Fruit fly (Drosophila melanogaster) whole organism, embryonic: ENCODE measurements around the gene slpr.

Experiments
- B-H2 ChIP-seq: fragments of 200-800 bp; sonication (Bioruptor generic); optimal IDR thresholded peaks from 2 replicates; lab custom pipeline; 2018; ENCODE audit warnings: missing biosample characterization, mild to moderate bottlenecking, missing genetic modification characterization
- BEAF-32 ChIP-seq: fragments of 200-800 bp; sonication (Bioruptor generic); optimal IDR thresholded peaks from 3 replicates; lab custom pipeline; 2017; ENCODE audit warnings: missing biosample characterization, missing genetic modification characterization, mild to moderate bottlenecking, moderate library complexity, missing genetic modification reagents
- CG10209 ChIP-seq: fragments of 200-800 bp; sonication (Bioruptor generic); optimal IDR thresholded peaks from 3 replicates; lab custom pipeline; 2017; ENCODE audit warnings: missing biosample characterization, mild to moderate bottlenecking, missing genetic modification characterization, missing genetic modification reagents
- CG10366 ChIP-seq: fragments of 200-800 bp; sonication (Bioruptor generic); IDR thresholded peaks from 2 replicates; pipeline ENCODE4 v1.3.6; 2022; ENCODE audit warnings: missing biosample characterization, missing genetic modification characterization
- CG14965 ChIP-seq: fragments of 200-800 bp; sonication (Bioruptor generic); optimal IDR thresholded peaks from 2 replicates; lab custom pipeline; 2016; ENCODE audit warnings: missing biosample characterization, missing genetic modification characterization, borderline replicate concordance
- CG15073 ChIP-seq: fragments of 200-800 bp; sonication (Bioruptor generic); optimal IDR thresholded peaks from 2 replicates; lab custom pipeline; 2016; ENCODE audit warnings: missing biosample characterization, missing genetic modification characterization
- CG15601 ChIP-seq: fragments of 200-800 bp; sonication (Bioruptor generic); optimal IDR thresholded peaks from 3 replicates; lab custom pipeline; 2019; ENCODE audit warnings: missing biosample characterization, mild to moderate bottlenecking, missing genetic modification characterization, moderate library complexity
- CG1647 ChIP-seq: fragments of 200-800 bp; sonication (Bioruptor generic); optimal IDR thresholded peaks from 3 replicates; lab custom pipeline; 2016; ENCODE audit warnings: missing biosample characterization, missing genetic modification characterization
- CG17361 ChIP-seq: fragments of 200-800 bp; sonication (Bioruptor generic); IDR thresholded peaks from 3 replicates; pipeline ENCODE4 v1.3.6; 2022; ENCODE audit warnings: missing biosample characterization, missing genetic modification characterization
- CG1832 ChIP-seq: fragments of 200-800 bp; sonication (Bioruptor generic); optimal IDR thresholded peaks from 2 replicates; lab custom pipeline; 2017; ENCODE audit warnings: missing biosample characterization, mild to moderate bottlenecking, missing genetic modification characterization, inconsistent platforms
- CG18599 ChIP-seq: fragments of 200-800 bp; sonication (Bioruptor generic); optimal IDR thresholded peaks from 3 replicates; lab custom pipeline; 2017; ENCODE audit warnings: missing biosample characterization, missing genetic modification characterization, mild to moderate bottlenecking, moderate library complexity, missing genetic modification reagents
- CG30020 ChIP-seq: fragments of 200-800 bp; optimal IDR thresholded peaks from 2 replicates; lab custom pipeline; 2019; ENCODE audit warnings: missing biosample characterization, mild to moderate bottlenecking, missing genetic modification characterization, moderate library complexity
- CG31441 ChIP-seq: fragments of 200-800 bp; sonication (Bioruptor generic); IDR thresholded peaks from 2 replicates; pipeline ENCODE4 v1.3.6; 2022; ENCODE audit warnings: missing biosample characterization, missing genetic modification characterization
- CG32532 ChIP-seq: fragments of 200-800 bp; sonication (Bioruptor generic); IDR thresholded peaks from 2 replicates; pipeline ENCODE4 v1.3.6; 2022; ENCODE audit warnings: missing biosample characterization, missing genetic modification characterization
- CG3847 ChIP-seq: fragments of 200-800 bp; sonication (Bioruptor generic); IDR thresholded peaks from 2 replicates; pipeline ENCODE4 v1.3.6; 2022; ENCODE audit warnings: missing biosample characterization, missing genetic modification characterization
- CG6791 ChIP-seq: fragments of 200-800 bp; sonication (Bioruptor generic); IDR thresholded peaks from 3 replicates; pipeline ENCODE4 v1.3.6; 2022; ENCODE audit warnings: missing biosample characterization, missing genetic modification characterization; ENCODE audit not compliant: partially characterized antibody
- CG7786 ChIP-seq: fragments of 200-800 bp; sonication (Bioruptor generic); optimal IDR thresholded peaks from 2 replicates; lab custom pipeline; 2016; ENCODE audit warnings: missing biosample characterization, missing genetic modification characterization
- CG7928 ChIP-seq: fragments of 200-800 bp; sonication (Bioruptor generic); optimal IDR thresholded peaks from 2 replicates; lab custom pipeline; 2017; ENCODE audit warnings: missing biosample characterization, mild to moderate bottlenecking, missing genetic modification characterization
- CG8290 ChIP-seq, 3 experiments: fragments of 200-800 bp; sonication (Bioruptor generic); optimal IDR thresholded peaks; 2 replicates each; lab custom pipeline; 2016 to 2019; ENCODE audit warnings: missing biosample characterization in 3 of 3, missing genetic modification characterization in 3 of 3, mild to moderate bottlenecking in 2 of 3, moderate library complexity in 1 of 3
- Camta ChIP-seq: fragments of 200-800 bp; sonication (Bioruptor generic); optimal IDR thresholded peaks from 2 replicates; lab custom pipeline; 2016; ENCODE audit warnings: missing biosample characterization, missing genetic modification characterization
- CoRest ChIP-seq: fragments of 200-800 bp; sonication (Bioruptor generic); optimal IDR thresholded peaks from 3 replicates; lab custom pipeline; 2018; ENCODE audit warnings: missing biosample characterization, mild to moderate bottlenecking, missing genetic modification characterization, moderate library complexity
- Doc2 ChIP-seq: fragments of 200-800 bp; sonication (Bioruptor generic); IDR thresholded peaks from 2 replicates; pipeline ENCODE4 v1.3.6; 2022; ENCODE audit warnings: missing biosample characterization, missing genetic modification characterization
- H15 ChIP-seq: fragments of 200-800 bp; sonication (Bioruptor generic); IDR thresholded peaks from 3 replicates; pipeline ENCODE4 v1.3.6; 2022; ENCODE audit warnings: missing biosample characterization, missing genetic modification characterization
- Hand ChIP-seq: fragments of 200-800 bp; sonication (Bioruptor generic); optimal IDR thresholded peaks from 2 replicates; lab custom pipeline; 2017; ENCODE audit warnings: mild to moderate bottlenecking, missing biosample characterization, missing genetic modification reagents, missing genetic modification characterization
- Hr3 ChIP-seq: fragments of 200-800 bp; sonication (Bioruptor generic); optimal IDR thresholded peaks from 3 replicates; lab custom pipeline; 2016; ENCODE audit warnings: missing biosample characterization, missing genetic modification characterization
- Mad ChIP-seq: fragments of 200-800 bp; sonication (Bioruptor generic); optimal IDR thresholded peaks from 2 replicates; lab custom pipeline; 2016; ENCODE audit warnings: missing biosample characterization, missing genetic modification characterization
- Nf-YC ChIP-seq: fragments of 200-800 bp; optimal IDR thresholded peaks from 3 replicates; lab custom pipeline; 2019; ENCODE audit warnings: missing biosample characterization, mild to moderate bottlenecking, missing genetic modification characterization, moderate library complexity
- Oaz ChIP-seq: fragments of 200-800 bp; sonication (Bioruptor generic); IDR thresholded peaks from 2 replicates; pipeline ENCODE4 v1.3.6; 2022; ENCODE audit warnings: missing biosample characterization, missing genetic modification characterization
- Opbp ChIP-seq: fragments of 200-800 bp; sonication (Bioruptor generic); IDR thresholded peaks from 3 replicates; pipeline ENCODE4 v1.3.6; 2022; ENCODE audit warnings: missing biosample characterization, missing genetic modification characterization; ENCODE audit not compliant: partially characterized antibody
- Sry-δ ChIP-seq: fragments of 200-800 bp; sonication (Bioruptor generic); optimal IDR thresholded peaks from 2 replicates; lab custom pipeline; 2016; ENCODE audit warnings: missing biosample characterization, missing genetic modification characterization
- az2 ChIP-seq: fragments of 200-800 bp; sonication (Bioruptor generic); optimal IDR thresholded peaks from 3 replicates; lab custom pipeline; 2016; ENCODE audit warnings: missing biosample characterization, missing genetic modification characterization
- cato ChIP-seq: fragments of 200-800 bp; sonication (Bioruptor generic); optimal IDR thresholded peaks from 2 replicates; lab custom pipeline; 2016; ENCODE audit warnings: missing biosample characterization, missing genetic modification characterization, borderline replicate concordance
- disco-r ChIP-seq: fragments of 200-800 bp; sonication (Bioruptor generic); optimal IDR thresholded peaks from 2 replicates; lab custom pipeline; 2016; ENCODE audit warnings: missing biosample characterization, missing genetic modification characterization
- dm ChIP-seq: fragments of 200-800 bp; sonication (Bioruptor generic); optimal IDR thresholded peaks from 3 replicates; lab custom pipeline; 2016; ENCODE audit warnings: missing biosample characterization, missing genetic modification characterization
- dysf ChIP-seq: fragments of 200-800 bp; sonication (Bioruptor generic); IDR thresholded peaks from 3 replicates; pipeline ENCODE4 v1.3.6; 2022; ENCODE audit warnings: missing biosample characterization, missing genetic modification characterization
- fd96Cb ChIP-seq: fragments of 200-800 bp; sonication (Bioruptor generic); optimal IDR thresholded peaks from 2 replicates; lab custom pipeline; 2018; ENCODE audit warnings: missing biosample characterization, mild to moderate bottlenecking, missing genetic modification characterization, moderate library complexity
- gem ChIP-seq: fragments of 200-800 bp; sonication (Bioruptor generic); optimal IDR thresholded peaks from 2 replicates; lab custom pipeline; 2019; ENCODE audit warnings: missing biosample characterization, mild to moderate bottlenecking, missing genetic modification characterization, moderate library complexity
- lmd ChIP-seq: fragments of 200-800 bp; sonication (Bioruptor generic); IDR thresholded peaks from 2 replicates; pipeline ENCODE4 v1.3.6; 2022; ENCODE audit warnings: missing biosample characterization, missing genetic modification characterization
- mam ChIP-seq: fragments of 200-800 bp; sonication (Bioruptor generic); optimal IDR thresholded peaks from 3 replicates; lab custom pipeline; 2016; ENCODE audit warnings: missing biosample characterization, missing genetic modification characterization
- mld ChIP-seq: fragments of 200-800 bp; sonication (Bioruptor generic); IDR thresholded peaks from 3 replicates; pipeline ENCODE4 v1.3.6; 2022; ENCODE audit warnings: missing biosample characterization, missing genetic modification characterization; ENCODE audit not compliant: partially characterized antibody
- onecut ChIP-seq: fragments of 200-800 bp; sonication (Bioruptor generic); IDR thresholded peaks from 2 replicates; pipeline ENCODE4 v1.3.6; 2022; ENCODE audit warnings: missing biosample characterization, missing genetic modification characterization
- pb ChIP-seq: fragments of 200-800 bp; sonication (Bioruptor generic); optimal IDR thresholded peaks from 3 replicates; lab custom pipeline; 2016; ENCODE audit warnings: missing biosample characterization, missing genetic modification characterization
- sd ChIP-seq: fragments of 200-800 bp; sonication (Bioruptor generic); optimal IDR thresholded peaks from 3 replicates; lab custom pipeline; 2018; ENCODE audit warnings: missing biosample characterization, mild to moderate bottlenecking, missing genetic modification characterization, moderate library complexity
- sens ChIP-seq: fragments of 200-800 bp; sonication (Bioruptor generic); peaks from one replicate; lab custom pipeline; 2016; ENCODE audit warnings: missing biosample characterization, missing genetic modification characterization
- sima ChIP-seq: fragments of 200-800 bp; sonication (Bioruptor generic); optimal IDR thresholded peaks from 2 replicates; lab custom pipeline; 2016; ENCODE audit warnings: missing biosample characterization, missing genetic modification characterization
- sisA ChIP-seq: fragments of 200-800 bp; sonication (Bioruptor generic); IDR thresholded peaks from 2 replicates; pipeline ENCODE4 v1.3.6; 2022; ENCODE audit warnings: missing biosample characterization, missing genetic modification characterization
- sob ChIP-seq: fragments of 200-800 bp; sonication (Bioruptor generic); IDR thresholded peaks from 2 replicates; pipeline ENCODE4 v1.3.6; 2022; ENCODE audit warnings: missing biosample characterization, missing genetic modification characterization
- ttk ChIP-seq: fragments of 200-800 bp; sonication (Bioruptor generic); IDR thresholded peaks from 2 replicates; pipeline ENCODE4 v2.1.2; 2022; ENCODE audit warnings: missing biosample characterization, missing genetic modification characterization
- usp ChIP-seq: fragments of >200 bp; optimal IDR thresholded peaks from 2 replicates; lab custom pipeline; 2017; ENCODE audit warnings: missing biosample characterization, missing genetic modification characterization
- zen ChIP-seq: fragments of 200-800 bp; sonication (Bioruptor generic); optimal IDR thresholded peaks from 3 replicates; lab custom pipeline; 2018; ENCODE audit warnings: missing biosample characterization, mild to moderate bottlenecking, missing genetic modification characterization, moderate library complexity

slpr gene

DNA sequence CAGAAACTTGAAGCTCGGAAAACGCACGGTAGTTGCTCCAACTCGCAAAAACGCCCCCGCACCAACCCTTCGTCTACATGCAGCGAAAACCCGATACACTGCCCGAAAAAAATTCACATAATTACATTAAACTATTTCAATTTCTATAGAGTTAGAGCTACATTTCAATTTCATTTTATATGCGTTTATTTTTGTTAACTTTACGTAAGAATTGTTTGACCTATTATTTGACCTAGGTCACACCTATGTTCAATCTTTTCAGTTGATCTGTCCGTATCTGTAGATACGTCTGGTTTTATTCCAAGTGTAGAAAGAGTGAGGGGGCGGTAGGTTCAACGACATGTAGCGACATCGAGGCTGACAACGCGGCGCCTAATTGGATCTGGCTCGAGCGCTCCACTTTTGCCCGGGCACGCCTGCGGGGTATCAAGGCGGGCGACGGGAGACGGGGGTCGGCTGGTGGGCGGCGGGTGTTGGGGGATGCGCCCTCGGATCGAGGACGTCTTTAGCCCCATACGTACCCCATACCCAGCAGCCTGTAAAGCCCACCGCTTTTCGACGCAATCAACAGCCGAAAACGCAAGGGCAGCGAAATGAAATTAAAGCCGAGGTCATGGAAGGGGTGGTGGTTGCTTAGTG is 25.9 kb upstream of the slpr start (continued):
- TF ChIP-seq Doc2 (GFP tag; lab: Robert Waterston, UW): no peak
- no peak for TF ChIP-seq Sry-δ (GFP tag; lab: Kevin White, UChicago)
- no peak for TF ChIP-seq Hand (GFP tag; lab: Kevin White, UChicago)
- TF ChIP-seq CG1832 (GFP tag; lab: Kevin White, UChicago): no peak
- 0 out of 2 replicates have a peak, but pooled peaks have one; percentile 18 for TF ChIP-seq sob
- TF ChIP-seq dm (GFP tag; lab: Kevin White, UChicago): no peak
- TF ChIP-seq cato (GFP tag; lab: Kevin White, UChicago): no peak
- TF ChIP-seq gem (tag; lab: Kevin White, UChicago): peak; percentile 56
- TF ChIP-seq CG17361: 0 out of 3 replicates have a peak, but pooled peaks have one; percentile 24
- no peak for TF ChIP-seq Oaz (GFP tag; lab: Robert Waterston, UW)
- no peak for TF ChIP-seq zen (tag; lab: Kevin White, UChicago)
- TF ChIP-seq CG32532 (GFP tag; lab: Robert Waterston, UW): 0 out of 2 replicates have a peak, but pooled peaks have one; percentile 10
- TF ChIP-seq BEAF-32 (GFP tag; lab: Kevin White, UChicago): no peak
- TF ChIP-seq lmd (GFP tag; lab: Robert Waterston, UW): peak; percentile 24; the same call in 1 of the 2 replicates
- no peak for TF ChIP-seq CG6791
- no peak for TF ChIP-seq usp (GFP tag; lab: Kevin White, UChicago)
- no peak for TF ChIP-seq CG7928 (GFP tag; lab: Kevin White, UChicago)
- peak; percentile 61 for TF ChIP-seq CG18599 (GFP tag; lab: Kevin White, UChicago)
- peak; percentile 20 for TF ChIP-seq CoRest (tag; lab: Kevin White, UChicago)
- peak; percentile 10 for TF ChIP-seq CG10209 (GFP tag; lab: Kevin White, UChicago)
- no peak for TF ChIP-seq pb
- TF ChIP-seq Opbp (GFP tag; lab: Robert Waterston, UW): no peak
- TF ChIP-seq dysf (GFP tag; lab: Robert Waterston, UW): peak; percentile 50; the same call in 1 of the 3 replicates
- TF ChIP-seq CG14965: no peak
- TF ChIP-seq B-H2 (GFP tag; lab: Kevin White, UChicago): no peak
- peak; percentile 24; the same call in 1 of the 2 replicates for TF ChIP-seq CG10366
- TF ChIP-seq Camta (GFP tag; lab: Kevin White, UChicago): peak; percentile 35
- TF ChIP-seq CG30020 (tag; lab: Kevin White, UChicago): no peak
- TF ChIP-seq disco-r (GFP tag; lab: Kevin White, UChicago): no peak
- no peak for TF ChIP-seq CG15601
- no peak for TF ChIP-seq sd (tag; lab: Kevin White, UChicago)
- TF ChIP-seq mam (GFP tag; lab: Kevin White, UChicago): no peak
- TF ChIP-seq sens (GFP tag; lab: Kevin White, UChicago): peak; percentile 35
- TF ChIP-seq CG1647 (GFP tag; lab: Kevin White, UChicago): no peak
- TF ChIP-seq Nf-YC (tag; lab: Kevin White, UChicago): peak; percentile 14
- no peak for TF ChIP-seq CG3847 (GFP tag; lab: Robert Waterston, UW)
- peak; percentile 10 for TF ChIP-seq Hr3
- TF ChIP-seq az2 (GFP tag; lab: Kevin White, UChicago): peak; percentile 14
- TF ChIP-seq ttk (GFP tag; lab: Robert Waterston, UW): no peak
- no peak for TF ChIP-seq sima (GFP tag; lab: Kevin White, UChicago)
- TF ChIP-seq mld (GFP tag; lab: Robert Waterston, UW): no peak
- TF ChIP-seq CG31441 (GFP tag; lab: Robert Waterston, UW): 0 out of 2 replicates have a peak, but pooled peaks have one; percentile 24
- no peak for TF ChIP-seq Mad (GFP tag; lab: Kevin White, UChicago)
- TF ChIP-seq onecut (GFP tag; lab: Robert Waterston, UW): no peak
- TF ChIP-seq CG15073 (GFP tag; lab: Kevin White, UChicago): no peak
- TF ChIP-seq H15: no peak
- no peak for TF ChIP-seq fd96Cb
- no peak for TF ChIP-seq CG7786 (GFP tag; lab: Kevin White, UChicago)
- no peak for TF ChIP-seq CG8290 (GFP tag; optimal IDR thresholded peaks at IDR 0.05; lab: Kevin White, UChicago)
- no peak for TF ChIP-seq CG8290 (tag; optimal IDR thresholded peaks at IDR 0.05; lab: Kevin White, UChicago)
- TF ChIP-seq sisA (GFP tag; lab: Robert Waterston, UW): 0 out of 2 replicates have a peak, but pooled peaks have one; percentile 7
